Worm (Caenorhabditis elegans): Measurements from ENCODE around the gene bath-20.

bath-20 gene

DNA sequence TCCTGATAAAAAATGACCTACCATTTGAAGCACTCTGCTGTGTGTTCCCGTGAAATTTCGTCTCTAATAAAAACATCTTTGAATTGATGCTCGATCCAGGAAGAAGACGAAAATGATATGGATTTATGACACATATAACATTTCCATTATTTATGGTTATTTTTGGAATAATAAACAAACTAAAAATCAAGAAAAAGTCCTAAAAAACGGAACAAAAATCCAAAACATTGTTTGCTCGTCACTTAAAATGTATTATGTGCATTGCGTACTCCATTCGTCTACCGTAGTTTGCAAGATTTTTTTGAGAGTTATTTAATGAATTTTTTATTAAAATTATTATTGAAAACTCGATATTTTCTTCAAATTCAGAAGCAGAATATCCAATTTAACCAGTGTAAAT lies at the start of gene bath-20:
TSS of gene bath-20 (minus strand) at position 101 of the 400 bp plus-strand sequence.
- TF ChIP-seq ces-1 (GFP tag; optimal IDR thresholded peaks at IDR 0.05) (no peak), flh-1 (GFP tag; optimal IDR thresholded peaks at IDR 0.05) (no peak), tbx-8 (GFP tag; optimal IDR thresholded peaks at IDR 0.05) (no peak), mep-1 (tag; optimal IDR thresholded peaks at IDR 0.05) (no peak), cnd-1 (tag; optimal IDR thresholded peaks at IDR 0.05) (no peak)

DNA sequence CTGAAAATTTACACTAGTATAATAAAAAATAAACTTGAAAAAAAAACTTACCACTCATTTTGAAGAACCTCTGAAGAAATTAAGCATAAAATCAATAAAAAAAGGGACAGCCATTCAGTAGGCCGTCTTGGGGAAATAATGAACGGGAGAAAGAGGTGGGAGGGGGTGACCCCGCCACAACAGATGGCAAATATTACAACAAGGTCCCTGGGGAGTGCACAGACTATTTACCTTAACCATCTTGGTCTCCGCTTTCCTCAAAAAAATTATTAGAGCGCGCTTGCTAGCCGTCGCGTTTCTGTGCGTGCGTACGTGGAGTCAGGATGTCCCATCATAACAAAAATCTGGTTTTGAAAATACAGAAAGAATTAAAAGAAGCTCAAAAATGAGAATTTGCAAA lies 49.6 kb upstream of the bath-20 start, which contains the start of gene T16A1.10:
TSS of gene T16A1.10 (minus strand) at position 123 of the 400 bp plus-strand sequence.
- TF ChIP-seq cnd-1 (tag; optimal IDR thresholded peaks at IDR 0.05) (peak; percentile 62), flh-1 (GFP tag; optimal IDR thresholded peaks at IDR 0.05) (no peak), hlh-1 (tag; optimal IDR thresholded peaks at IDR 0.05) (peak; percentile 1), lin-32 (GFP tag; optimal IDR thresholded peaks at IDR 0.05) (peak; percentile 82), lin-13 (tag; optimal IDR thresholded peaks at IDR 0.05) (peak; percentile 2), zip-8 (tag; optimal IDR thresholded peaks at IDR 0.05) (no peak)

DNA sequence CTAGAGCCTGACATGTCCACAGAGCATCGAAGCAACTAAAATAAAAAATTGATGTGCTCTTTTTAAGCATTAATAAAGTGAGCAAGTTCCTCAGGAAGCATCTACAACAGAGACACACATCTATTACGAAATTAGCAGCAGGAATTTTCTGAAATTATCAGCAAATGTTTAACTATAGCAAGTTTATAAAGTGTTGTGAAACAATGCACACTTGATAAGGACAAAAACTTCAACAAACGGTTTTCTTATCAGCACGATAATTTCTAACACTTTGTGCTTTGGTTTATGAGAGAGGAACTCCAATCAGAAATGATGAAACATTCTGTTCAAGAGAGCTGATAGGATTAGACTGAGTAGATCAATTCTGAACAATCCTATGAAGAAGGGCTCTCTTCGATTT lies 48.3 kb upstream of the bath-20 start, which contains the start of gene trpl-5:
TSS of gene trpl-5 (minus strand) at position 32 of the 400 bp plus-strand sequence.
- no peak for TF ChIP-seq ceh-83 (GFP tag; optimal IDR thresholded peaks at IDR 0.05)
- TF ChIP-seq snpc-4 (tag; optimal IDR thresholded peaks at IDR 0.05): no peak

DNA sequence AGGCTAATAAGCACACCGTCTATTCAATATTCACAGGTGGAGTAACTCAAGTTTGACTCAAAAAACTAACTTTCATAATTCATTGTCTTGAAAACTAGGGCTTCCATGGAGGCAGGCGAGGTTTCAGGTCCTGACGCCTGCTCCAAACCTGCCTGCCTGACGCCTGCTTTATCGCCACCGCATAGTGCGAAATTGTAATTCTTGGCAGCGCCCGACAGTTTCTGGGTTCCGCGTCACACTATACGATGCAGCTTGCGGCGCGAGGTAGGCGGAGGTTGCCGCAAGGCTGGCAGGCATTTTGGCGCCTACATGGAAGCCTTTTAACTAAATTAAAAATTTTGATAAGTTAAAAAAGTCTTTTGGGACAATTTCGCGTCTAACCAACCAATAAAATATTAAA lies 44.9 kb upstream of the bath-20 start:
- TF ChIP-seq mab-5 (tag; optimal IDR thresholded peaks at IDR 0.05) (no peak), ceh-83 (GFP tag; optimal IDR thresholded peaks at IDR 0.05) (no peak), unc-39 (tag; optimal IDR thresholded peaks at IDR 0.05) (no peak), mls-2 (tag; optimal IDR thresholded peaks at IDR 0.05) (no peak), lsy-2 (tag; optimal IDR thresholded peaks at IDR 0.05) (no peak), snpc-4 (tag; optimal IDR thresholded peaks at IDR 0.05) (no peak), tbx-8 (GFP tag; optimal IDR thresholded peaks at IDR 0.05) (no peak), ceh-43 (GFP tag; optimal IDR thresholded peaks at IDR 0.05) (no peak), nhr-12 (tag; optimal IDR thresholded peaks at IDR 0.05) (no peak), drap-1 (GFP tag; optimal IDR thresholded peaks at IDR 0.05) (no peak), bed-3 (GFP tag; optimal IDR thresholded peaks at IDR 0.05) (no peak)

DNA sequence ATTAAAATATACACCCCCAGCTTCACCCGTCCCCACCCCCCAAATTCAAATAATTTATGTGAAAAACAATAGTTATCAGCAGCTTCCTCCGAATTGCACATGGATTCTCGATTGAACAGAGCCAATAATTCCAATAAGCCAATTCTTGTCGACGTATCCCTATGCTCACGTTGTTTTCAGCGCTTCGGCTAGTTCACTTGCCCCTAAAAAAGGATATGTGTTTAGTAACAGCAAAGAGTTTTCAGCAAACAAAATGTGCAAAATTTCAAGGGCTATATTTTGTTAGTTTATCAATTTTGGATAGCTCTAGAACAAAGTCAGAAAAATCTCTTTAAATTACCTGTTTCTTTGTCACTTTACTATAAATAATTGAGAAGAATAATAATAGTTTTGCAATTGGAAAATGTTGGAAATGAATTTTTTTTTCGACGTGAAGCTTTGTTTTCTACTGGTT lies 41.4 kb upstream of the bath-20 start, which contains the start of the genes T16A1.5 and fbxc-49:
TSS of gene T16A1.5 (minus strand) at position 101 of the 454 bp plus-strand sequence.
TSS of gene fbxc-49 (plus strand) at position 404 of the 454 bp plus-strand sequence.
- TF ChIP-seq ceh-83 (GFP tag; optimal IDR thresholded peaks at IDR 0.05): no peak
- no peak for TF ChIP-seq flh-1 (GFP tag; optimal IDR thresholded peaks at IDR 0.05)
- no peak for TF ChIP-seq ceh-43 (GFP tag; optimal IDR thresholded peaks at IDR 0.05)
- no peak for TF ChIP-seq nhr-237 (tag; optimal IDR thresholded peaks at IDR 0.05)
- no peak for TF ChIP-seq elt-3 (tag; optimal IDR thresholded peaks at IDR 0.05)
- no peak for TF ChIP-seq mep-1 (tag; optimal IDR thresholded peaks at IDR 0.05)
- no peak for TF ChIP-seq M03D4.4 (tag; optimal IDR thresholded peaks at IDR 0.05)
- no peak for TF ChIP-seq drap-1 (GFP tag; optimal IDR thresholded peaks at IDR 0.05)
- no peak for TF ChIP-seq ztf-11 (tag; optimal IDR thresholded peaks at IDR 0.05)
- TF ChIP-seq ces-1 (GFP tag; optimal IDR thresholded peaks at IDR 0.05): no peak
- TF ChIP-seq mab-5 (tag; optimal IDR thresholded peaks at IDR 0.05): no peak
- TF ChIP-seq elt-1 (tag; optimal IDR thresholded peaks at IDR 0.05; ENCODE audit: borderline replicate concordance, insufficient read depth): no peak
- no peak for TF ChIP-seq unc-39 (tag; optimal IDR thresholded peaks at IDR 0.05)
- TF ChIP-seq lsy-2 (tag; optimal IDR thresholded peaks at IDR 0.05): no peak
- no peak for TF ChIP-seq snpc-4 (tag; optimal IDR thresholded peaks at IDR 0.05)

DNA sequence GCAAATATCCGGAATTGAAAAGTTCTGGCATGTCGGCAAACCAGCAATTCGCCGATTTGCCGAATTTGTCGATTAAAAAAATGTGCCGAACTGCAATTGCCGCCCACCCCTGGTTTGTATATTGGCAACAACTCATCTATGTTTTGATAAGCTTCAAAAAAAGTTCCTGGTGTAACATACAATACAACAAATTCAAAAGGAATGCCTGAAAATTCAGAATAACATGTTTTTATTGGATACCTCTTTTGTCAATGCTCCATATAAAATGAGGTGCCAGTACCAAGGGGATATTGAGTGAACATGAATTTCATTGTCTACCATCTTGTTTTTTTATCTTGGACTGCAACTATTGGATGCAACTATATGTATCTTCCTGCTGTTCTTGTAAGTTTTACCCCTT lies 38.9 kb upstream of the bath-20 start, which contains the start of gene T16A1.4:
TSS of gene T16A1.4 (plus strand) at position 301 of the 400 bp plus-strand sequence.
- TF ChIP-seq nhr-2 (tag; optimal IDR thresholded peaks at IDR 0.05): no peak
- TF ChIP-seq hlh-1 (tag; optimal IDR thresholded peaks at IDR 0.05): no peak
- TF ChIP-seq lin-13 (tag; optimal IDR thresholded peaks at IDR 0.05): no peak
- TF ChIP-seq lin-32 (GFP tag; optimal IDR thresholded peaks at IDR 0.05): no peak
- no peak for TF ChIP-seq unc-39 (tag; optimal IDR thresholded peaks at IDR 0.05)
- no peak for TF ChIP-seq nhr-12 (tag; optimal IDR thresholded peaks at IDR 0.05)
- no peak for TF ChIP-seq ztf-11 (tag; optimal IDR thresholded peaks at IDR 0.05)
- TF ChIP-seq elt-3 (tag; optimal IDR thresholded peaks at IDR 0.05): no peak

DNA sequence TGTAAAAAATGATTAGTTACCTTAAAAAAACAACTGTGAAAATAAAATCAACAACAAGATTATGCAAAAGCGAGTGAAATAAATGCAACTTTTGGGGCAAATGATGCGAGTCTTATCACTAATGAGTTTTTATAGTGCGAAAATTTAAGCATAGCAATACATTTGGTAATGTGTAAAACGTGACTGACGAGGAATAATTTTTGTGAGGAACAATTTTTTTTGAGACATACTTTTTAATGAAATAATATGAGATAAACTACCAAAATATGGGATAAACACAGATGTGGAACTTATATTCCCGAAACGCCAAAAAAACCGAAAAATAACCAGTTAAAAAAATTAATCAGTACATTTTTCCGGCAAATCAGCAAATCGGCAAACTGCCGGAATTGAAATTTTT lies 38.1 kb upstream of the bath-20 start, which contains the start of gene F07E5.9:
TSS of gene F07E5.9 (minus strand) at position 101 of the 400 bp plus-strand sequence.
- no peak for TF ChIP-seq cnd-1 (tag; optimal IDR thresholded peaks at IDR 0.05)
- no peak for TF ChIP-seq mab-5 (tag; optimal IDR thresholded peaks at IDR 0.05)
- TF ChIP-seq ztf-11 (tag; optimal IDR thresholded peaks at IDR 0.05): no peak
- TF ChIP-seq pha-4 (tag; optimal IDR thresholded peaks at IDR 0.05): no peak
- TF ChIP-seq nhr-76 (tag; optimal IDR thresholded peaks at IDR 0.05): no peak
- no peak for TF ChIP-seq mls-2 (tag; optimal IDR thresholded peaks at IDR 0.05)
- no peak for TF ChIP-seq mep-1 (tag; optimal IDR thresholded peaks at IDR 0.05)
- no peak for TF ChIP-seq flh-1 (GFP tag; optimal IDR thresholded peaks at IDR 0.05)
- no peak for TF ChIP-seq nhr-28 (tag; optimal IDR thresholded peaks at IDR 0.05)

All from whole organism, mixed stage, embryonic.